Worm (Caenorhabditis elegans) whole organism, L4/young adult: Measurements from ENCODE around the gene cec-4.

Experiments used
- dao-5 ChIP-seq: sonication (generic microtip); optimal IDR thresholded peaks from 2 replicates; lab custom pipeline; 2016; ENCODE audit warnings: missing genotype, missing genetic modification characterization, moderate library complexity, missing compliant biosample characterization
- him-1 ChIP-seq: sonication (generic microtip); optimal IDR thresholded peaks from 2 replicates; lab custom pipeline; 2016; ENCODE audit warnings: missing genotype, missing genetic modification reagents, missing genetic modification characterization, missing compliant biosample characterization

DNA sequence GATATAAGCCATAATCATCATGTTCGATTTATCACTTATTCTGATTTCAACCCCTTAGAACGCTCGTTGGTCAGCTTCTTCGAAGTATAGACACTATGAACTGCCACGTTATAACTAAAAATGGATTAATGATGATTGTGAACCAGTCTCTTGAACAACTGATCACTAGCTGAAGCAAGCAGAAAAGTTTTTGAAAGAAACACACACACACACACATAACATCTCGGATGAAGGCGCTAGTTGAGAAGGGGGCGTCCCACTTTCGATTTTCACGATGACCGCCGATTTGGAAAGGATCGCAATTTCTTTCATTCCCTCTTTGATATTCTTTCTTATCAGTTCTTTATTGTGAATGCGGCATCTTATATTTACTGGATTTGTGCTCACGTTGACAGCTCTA is 6.9 kb upstream of the cec-4 start, which contains the start of gene clec-180:
- TF ChIP-seq him-1 (tag; lab: Kevin White, UChicago), result no peak
- no peak for TF ChIP-seq dao-5 (tag; lab: Kevin White, UChicago)
